Fruit fly (Drosophila melanogaster): ENCODE measurements around the gene Cmpk.

Cmpk gene

dm6 chr3R:26011542-26011941 is 43.7 kb downstream of the Cmpk start (continued):
- TF ChIP-seq CG11504 (tag; optimal IDR thresholded peaks at IDR 0.05) (peak; percentile 11), CG9727 (GFP tag; optimal IDR thresholded peaks at IDR 0.05) (peak; percentile 54), CG17568 (GFP tag; optimal IDR thresholded peaks at IDR 0.05) (peak; percentile 67), Jarid2 (GFP tag; optimal IDR thresholded peaks at IDR 0.05) (peak; percentile 1), gsb-n (tag; optimal IDR thresholded peaks at IDR 0.05) (peak; percentile 49), bowl (GFP tag; IDR thresholded peaks at IDR 0.05) (no peak), tll (GFP tag; optimal IDR thresholded peaks at IDR 0.05) (no peak), lola (GFP tag; optimal IDR thresholded peaks at IDR 0.05) (peak in 1 of 3 experiments; percentile 30), CG7556 (GFP tag; optimal IDR thresholded peaks at IDR 0.05) (no peak), Adf1 (GFP tag; IDR thresholded peaks at IDR 0.05) (no peak), CG8359 (GFP tag; optimal IDR thresholded peaks at IDR 0.05; ENCODE audit: borderline replicate concordance) (peak; percentile 13), fd3F (GFP tag; optimal IDR thresholded peaks at IDR 0.05) (no peak), CG8924 (tag; optimal IDR thresholded peaks at IDR 0.05) (peak; percentile 61), mirr (GFP tag; optimal IDR thresholded peaks at IDR 0.05) (peak; percentile 7), BEAF-32 (GFP tag; optimal IDR thresholded peaks at IDR 0.05) (no peak), CG12659 (GFP tag; optimal IDR thresholded peaks at IDR 0.05) (peak; percentile 3), CG11085 (GFP tag; IDR thresholded peaks at IDR 0.05) (no peak), pita (GFP tag; optimal IDR thresholded peaks at IDR 0.05) (no peak), fd64A (GFP tag; optimal IDR thresholded peaks at IDR 0.05) (peak; percentile 64), CG15514 (GFP tag; optimal IDR thresholded peaks at IDR 0.05) (peak; percentile 1), sd (tag; optimal IDR thresholded peaks at IDR 0.05) (peak; percentile 63), HLH4C (GFP tag; IDR thresholded peaks at IDR 0.05; ENCODE audit: partially characterized antibody) (no peak), CG15696 (tag; optimal IDR thresholded peaks at IDR 0.05) (peak; percentile 82), CG10209 (GFP tag; optimal IDR thresholded peaks at IDR 0.05) (peak; percentile 19), row (GFP tag; IDR thresholded peaks at IDR 0.05) (no peak), Doc3 (GFP tag; IDR thresholded peaks at IDR 0.05; ENCODE audit: partially characterized antibody) (no peak), pfk (GFP tag; optimal IDR thresholded peaks at IDR 0.05) (peak; percentile 54), gro (GFP tag; optimal IDR thresholded peaks at IDR 0.05) (no peak), dmrt99B (tag; optimal IDR thresholded peaks at IDR 0.05) (peak; percentile 9), so (GFP tag; IDR thresholded peaks at IDR 0.05) (0 out of 3 replicates have a peak, but pooled peaks have one; percentile 30), zfh1 (GFP tag; IDR thresholded peaks at IDR 0.05) (no peak), CG34422 (GFP tag; IDR thresholded peaks at IDR 0.05) (no peak), CG7745 (tag; optimal IDR thresholded peaks at IDR 0.05) (peak; percentile 73), otp (GFP tag; IDR thresholded peaks at IDR 0.05) (no peak), hkb (optimal IDR thresholded peaks at IDR 0.05) (no peak), hkb (GFP tag; IDR thresholded peaks at IDR 0.05) (no peak), salm (tag; optimal IDR thresholded peaks at IDR 0.05) (peak; percentile 30), chn (GFP tag; optimal IDR thresholded peaks at IDR 0.05) (no peak), gt (GFP tag; IDR thresholded peaks at IDR 0.05) (no peak), toy (GFP tag; IDR thresholded peaks at IDR 0.05) (no peak), CG15073 (GFP tag; optimal IDR thresholded peaks at IDR 0.05) (no peak), pnt (GFP tag; optimal IDR thresholded peaks at IDR 0.05) (no peak)

Data from whole organism, embryonic.